Worm (Caenorhabditis elegans) whole organism, mixed stage, embryonic: Measurements from ENCODE around the gene C06B3.16.

Source experiments
- mep-1 ChIP-seq: fragments of 150-350 bp; optimal IDR thresholded peaks from 2 replicates; lab custom pipeline; 2017; ENCODE audit warnings: missing biosample characterization, missing genetic modification reagents, missing genetic modification characterization, inconsistent platforms
- mls-2 ChIP-seq: sonication (generic microtip); optimal IDR thresholded peaks from 2 replicates; lab custom pipeline; 2016; ENCODE audit warnings: mild to moderate bottlenecking, missing genetic modification characterization, moderate library complexity, missing compliant biosample characterization
- nhr-28 ChIP-seq: fragments of 150-350 bp; optimal IDR thresholded peaks from 2 replicates; lab custom pipeline; 2014; ENCODE audit warnings: missing biosample characterization, missing genetic modification characterization
- sem-2 ChIP-seq: fragments of 200-800 bp; sonication (Bioruptor generic); optimal IDR thresholded peaks from 2 replicates; lab custom pipeline; 2018; ENCODE audit warnings: mild to moderate bottlenecking, missing genetic modification characterization, missing compliant biosample characterization
- snpc-4 ChIP-seq: fragments of 150-350 bp; optimal IDR thresholded peaks from 2 replicates; lab custom pipeline; 2014; ENCODE audit warnings: missing biosample characterization, missing genetic modification characterization
- ztf-11 ChIP-seq: fragments of 150-350 bp; optimal IDR thresholded peaks from 2 replicates; lab custom pipeline; 2014; ENCODE audit warnings: missing biosample characterization, missing genetic modification characterization

- no peak for TF ChIP-seq sem-2 (GFP tag; lab: Kevin White, UChicago)
- no peak for TF ChIP-seq nhr-28 (tag; lab: Kevin White, UChicago)
- TF ChIP-seq mep-1 (tag; lab: Kevin White, UChicago): no peak
- TF ChIP-seq snpc-4 (tag; lab: Kevin White, UChicago): no peak
- no peak for TF ChIP-seq ztf-11
- no peak for TF ChIP-seq mls-2 (tag; lab: Kevin White, UChicago)
Observed at ce11 chrV:13918341-13918740, 13.0 kb upstream of the C06B3.16 start, which contains the start of gene str-250.
